Worm (Caenorhabditis elegans) whole organism, L2 larva: ENCODE data around the gene nlp-55.
A peak's percentile ranks its signal among the peaks of the same experiment; 100 is the strongest.

Source experiments
- C34F6.9 ChIP-seq: fragments of 150-350 bp; optimal IDR thresholded peaks from 2 replicates; lab custom pipeline; 2014; ENCODE audit warnings: missing biosample characterization, missing genetic modification characterization
- F13H6.1 ChIP-seq: sonication (generic microtip); optimal IDR thresholded peaks from 2 replicates; lab custom pipeline; 2016; ENCODE audit warnings: missing genetic modification characterization, missing compliant biosample characterization
- R02D3.7 ChIP-seq: fragments of 150-350 bp; optimal IDR thresholded peaks from 2 replicates; lab custom pipeline; 2014; ENCODE audit warnings: missing biosample characterization, missing genetic modification characterization
- Y55F3AM.14 ChIP-seq: fragments of 200-800 bp; sonication (Bioruptor generic); optimal IDR thresholded peaks from 2 replicates; lab custom pipeline; 2018; ENCODE audit warnings: mild to moderate bottlenecking, missing genetic modification characterization, missing compliant biosample characterization
- ZK546.5 ChIP-seq: sonication (generic microtip); optimal IDR thresholded peaks from 2 replicates; lab custom pipeline; 2017; ENCODE audit warnings: missing biosample characterization, missing genetic modification characterization
- alr-1 ChIP-seq: fragments of 150-350 bp; optimal IDR thresholded peaks from 2 replicates; lab custom pipeline; 2014; ENCODE audit warnings: missing biosample characterization, missing genetic modification characterization
- aly-2 ChIP-seq: fragments of 150-350 bp; optimal IDR thresholded peaks from 2 replicates; lab custom pipeline; 2014; ENCODE audit warnings: missing biosample characterization, missing genetic modification characterization
- ama-1 ChIP-seq: fragments of 150-350 bp; optimal IDR thresholded peaks from 2 replicates; lab custom pipeline; 2018; ENCODE audit warnings: inconsistent platforms
- ceh-16 ChIP-seq: fragments of 150-350 bp; optimal IDR thresholded peaks from 2 replicates; lab custom pipeline; 2014; ENCODE audit warnings: missing biosample characterization, missing genetic modification characterization
- ceh-82 ChIP-seq: fragments of 150-350 bp; optimal IDR thresholded peaks from 2 replicates; lab custom pipeline; 2014; ENCODE audit warnings: missing biosample characterization, missing genetic modification characterization
- crh-2 ChIP-seq: sonication (generic microtip); optimal IDR thresholded peaks from 2 replicates; lab custom pipeline; 2017; ENCODE audit warnings: missing biosample characterization, missing genetic modification characterization
- dmd-4 ChIP-seq: sonication (generic microtip); optimal IDR thresholded peaks from 2 replicates; lab custom pipeline; 2017; ENCODE audit warnings: missing biosample characterization, missing genetic modification characterization
- egl-27 ChIP-seq: sonication (generic microtip); optimal IDR thresholded peaks from 3 replicates; lab custom pipeline; 2017; ENCODE audit warnings: missing biosample characterization, missing genetic modification reagents, missing genetic modification characterization
- elt-3 ChIP-seq: sonication (generic microtip); optimal IDR thresholded peaks from 2 replicates; lab custom pipeline; 2017; ENCODE audit warnings: missing biosample characterization, missing genetic modification characterization
- fos-1 ChIP-seq: fragments of 150-350 bp; optimal IDR thresholded peaks from 2 replicates; lab custom pipeline; 2014; ENCODE audit warnings: missing biosample characterization, missing genetic modification characterization
- gmeb-1 ChIP-seq: fragments of 150-350 bp; optimal IDR thresholded peaks from 2 replicates; lab custom pipeline; 2014; ENCODE audit warnings: missing biosample characterization, missing genetic modification characterization
- lin-11 ChIP-seq: fragments of 150-350 bp; sonication (generic microtip); optimal IDR thresholded peaks from 2 replicates; lab custom pipeline; 2014; ENCODE audit warnings: missing biosample characterization, missing genetic modification characterization, inconsistent platforms, mixed read lengths
- lin-13 ChIP-seq: fragments of 150-350 bp; optimal IDR thresholded peaks from 2 replicates; lab custom pipeline; 2014; ENCODE audit warnings: missing biosample characterization, missing genetic modification reagents, missing genetic modification characterization
- lin-39 ChIP-seq: fragments of 150-350 bp; optimal IDR thresholded peaks from 2 replicates; lab custom pipeline; 2014; ENCODE audit warnings: missing biosample characterization, missing genetic modification reagents, missing genetic modification characterization
- mab-5 ChIP-seq: fragments of 150-350 bp; optimal IDR thresholded peaks from 2 replicates; lab custom pipeline; 2014; ENCODE audit warnings: missing biosample characterization, missing genetic modification characterization
- mbf-1 ChIP-seq: sonication (generic microtip); optimal IDR thresholded peaks from 2 replicates; lab custom pipeline; 2017; ENCODE audit warnings: missing biosample characterization, missing genetic modification characterization
- mdl-1 ChIP-seq, 2 experiments: fragments of 150-350 bp in 1 of 2; sonication (generic microtip) in 1 of 2; optimal IDR thresholded peaks; 2 replicates each; lab custom pipeline; 2017; ENCODE audit warnings: missing biosample characterization in 2 of 2, missing genetic modification characterization in 2 of 2
- nhr-10 ChIP-seq: sonication (generic microtip); optimal IDR thresholded peaks from 2 replicates; lab custom pipeline; 2017; ENCODE audit warnings: missing biosample characterization, missing genetic modification characterization
- nhr-11 ChIP-seq: fragments of 150-350 bp; optimal IDR thresholded peaks from 2 replicates; lab custom pipeline; 2014; ENCODE audit warnings: missing biosample characterization, missing genetic modification characterization
- nhr-12 ChIP-seq: fragments of 150-350 bp; optimal IDR thresholded peaks from 2 replicates; lab custom pipeline; 2014; ENCODE audit warnings: missing biosample characterization, missing genetic modification characterization
- nhr-129 ChIP-seq: fragments of 150-350 bp; optimal IDR thresholded peaks from 2 replicates; lab custom pipeline; 2014; ENCODE audit warnings: missing biosample characterization, missing genetic modification characterization
- nhr-23 ChIP-seq: fragments of 150-350 bp; optimal IDR thresholded peaks from 2 replicates; lab custom pipeline; 2014; ENCODE audit warnings: missing biosample characterization, missing genetic modification reagents, missing genetic modification characterization
- nhr-237 ChIP-seq: fragments of 150-350 bp; optimal IDR thresholded peaks from 2 replicates; lab custom pipeline; 2014; ENCODE audit warnings: missing biosample characterization, missing genetic modification characterization
- nhr-25 ChIP-seq: fragments of 150-350 bp; sonication (generic microtip); optimal IDR thresholded peaks from 3 replicates; lab custom pipeline; 2014; ENCODE audit warnings: missing biosample characterization, missing genetic modification characterization
- nhr-6 ChIP-seq: fragments of 150-350 bp; optimal IDR thresholded peaks from 2 replicates; lab custom pipeline; 2014; ENCODE audit warnings: missing biosample characterization, missing genetic modification characterization
- nhr-77 ChIP-seq: fragments of 150-350 bp; optimal IDR thresholded peaks from 2 replicates; lab custom pipeline; 2014; ENCODE audit warnings: missing biosample characterization, missing genetic modification characterization
- peb-1 ChIP-seq: fragments of 150-350 bp; optimal IDR thresholded peaks from 2 replicates; lab custom pipeline; 2014; ENCODE audit warnings: missing biosample characterization, missing genetic modification characterization
- sma-3 ChIP-seq: sonication (generic microtip); optimal IDR thresholded peaks from 2 replicates; lab custom pipeline; 2016; ENCODE audit warnings: missing genetic modification reagents, missing genetic modification characterization, missing compliant biosample characterization
- sma-9 ChIP-seq, 2 experiments: fragments of 150-350 bp in 1 of 2; sonication (generic microtip) in 1 of 2; optimal IDR thresholded peaks; 2 replicates each; lab custom pipeline; 2014 to 2016; ENCODE audit warnings: missing genetic modification characterization in 2 of 2, mild to moderate bottlenecking in 1 of 2, missing biosample characterization in 1 of 2, missing compliant biosample characterization in 1 of 2, missing genetic modification reagents in 1 of 2, moderate library complexity in 1 of 2
- snpc-4 ChIP-seq: fragments of 150-350 bp; optimal IDR thresholded peaks from 2 replicates; lab custom pipeline; 2014; ENCODE audit warnings: missing biosample characterization, missing genetic modification characterization
- unc-39 ChIP-seq: fragments of 150-350 bp; optimal IDR thresholded peaks from 2 replicates; lab custom pipeline; 2014; ENCODE audit warnings: missing biosample characterization, missing genetic modification characterization
- unc-55 ChIP-seq: fragments of 150-350 bp; sonication (generic microtip); optimal IDR thresholded peaks from 3 replicates; lab custom pipeline; 2014; ENCODE audit warnings: missing biosample characterization, missing genetic modification reagents, missing genetic modification characterization
- unc-62 ChIP-seq: fragments of 150-350 bp; optimal IDR thresholded peaks from 2 replicates; lab custom pipeline; 2014; ENCODE audit warnings: missing biosample characterization, missing genetic modification reagents, missing genetic modification characterization
- zag-1 ChIP-seq: fragments of 150-350 bp; optimal IDR thresholded peaks from 2 replicates; lab custom pipeline; 2014; ENCODE audit warnings: missing biosample characterization, missing genetic modification characterization
- ztf-1 ChIP-seq: fragments of 200-800 bp; sonication (Bioruptor generic); conservative IDR thresholded peaks from 2 replicates; pipeline ENCODE4 v1.3.6; 2022; ENCODE audit warnings: missing genetic modification characterization, missing compliant biosample characterization
- ztf-4 ChIP-seq: fragments of 150-350 bp; optimal IDR thresholded peaks from 2 replicates; lab custom pipeline; 2014; ENCODE audit warnings: missing biosample characterization, missing genetic modification characterization

The nlp-55 gene

ce11 chrII:8295296-8295695, at the start of gene nlp-55:
Gene nlp-55 (minus strand): TSS chrII:8295396.
- TF ChIP-seq aly-2 (no peak), nhr-11 (tag; lab: Kevin White, UChicago) (no peak), lin-11 (no peak), elt-3 (tag; lab: Kevin White, UChicago) (no peak), nhr-23 (tag; lab: Kevin White, UChicago) (no peak)

ce11 chrII:8344803-8345202, 49.6 kb upstream of the nlp-55 start:
- TF ChIP-seq R02D3.7 (tag; lab: Kevin White, UChicago) = no peak
- no peak for TF ChIP-seq nhr-77 (tag; lab: Kevin White, UChicago)
- no peak for TF ChIP-seq aly-2
- no peak for TF ChIP-seq F13H6.1 (tag; lab: Kevin White, UChicago)
- TF ChIP-seq ceh-16 = no peak
- no peak for TF ChIP-seq Y55F3AM.14 (GFP tag; lab: Kevin White, UChicago)
- TF ChIP-seq unc-55 (GFP tag; lab: Kevin White, UChicago) = no peak
- no peak for TF ChIP-seq alr-1 (tag; lab: Kevin White, UChicago)
- no peak for TF ChIP-seq sma-3 (GFP tag; lab: Kevin White, UChicago)

- TF ChIP-seq elt-3 (tag; lab: Kevin White, UChicago) (no peak), nhr-6 (no peak), zag-1 (tag; lab: Kevin White, UChicago) (no peak), mbf-1 (tag; lab: Kevin White, UChicago) (no peak), gmeb-1 (no peak), ztf-1 (GFP tag; lab: Robert Waterston, UW) (no peak)
- TF ChIP-seq, all 48 proteins: peak for 0
Measured at ce11 chrII:8339108-8339507, 43.9 kb upstream of the nlp-55 start.

- TF ChIP-seq Y55F3AM.14 (GFP tag; lab: Kevin White, UChicago) (no peak), crh-2 (tag; lab: Kevin White, UChicago) (no peak), ceh-82 (no peak), unc-62 (no peak)
Measured at ce11 chrII:8333643-8334042, 38.4 kb upstream of the nlp-55 start, which contains the start of gene C26D10.7. Gene C26D10.7 (plus strand): TSS chrII:8333943.

ce11 chrII:8329462-8329861, 34.3 kb upstream of the nlp-55 start, which contains the start of gene C26D10.4:
Gene C26D10.4 (plus strand): TSS chrII:8329762.
- TF ChIP-seq nhr-129 (tag; lab: Kevin White, UChicago) (peak; percentile 3), nhr-237 (no peak), crh-2 (tag; lab: Kevin White, UChicago) (peak; percentile 29)

- TF ChIP-seq lin-39 (tag; lab: Kevin White, UChicago) (peak; percentile 97), egl-27 (peak; percentile 36), nhr-23 (tag; lab: Kevin White, UChicago) (no peak), mab-5 (tag; lab: Kevin White, UChicago) (peak; percentile 86), nhr-6 (no peak), nhr-11 (tag; lab: Kevin White, UChicago) (no peak), ztf-4 (peak; percentile 72), mbf-1 (tag; lab: Kevin White, UChicago) (no peak), R02D3.7 (tag; lab: Kevin White, UChicago) (no peak), Y55F3AM.14 (GFP tag; lab: Kevin White, UChicago) (no peak), gmeb-1 (peak; percentile 89), lin-13 (GFP tag; lab: Kevin White, UChicago) (peak; percentile 79), unc-39 (no peak), peb-1 (tag; lab: Kevin White, UChicago) (no peak), C34F6.9 (peak; percentile 91), alr-1 (tag; lab: Kevin White, UChicago) (peak; percentile 74), ceh-16 (peak; percentile 78), nhr-12 (tag; lab: Kevin White, UChicago) (no peak), sma-9 (GFP tag; optimal IDR thresholded peaks at IDR 0.05; lab: Kevin White, UChicago) (peak; percentile 64), sma-9 (tag; optimal IDR thresholded peaks at IDR 0.05; lab: Kevin White, UChicago) (no peak), aly-2 (no peak), fos-1 (tag; lab: Kevin White, UChicago) (peak; percentile 44), snpc-4 (tag; lab: Kevin White, UChicago) (peak; percentile 40), ZK546.5 (tag; lab: Kevin White, UChicago) (no peak), mdl-1 (tag; optimal IDR thresholded peaks at IDR 0.05; lab: Kevin White, UChicago) (no peak), nhr-129 (tag; lab: Kevin White, UChicago) (peak; percentile 91), ceh-82 (no peak), sma-3 (GFP tag; lab: Kevin White, UChicago) (peak; percentile 68), F13H6.1 (tag; lab: Kevin White, UChicago) (peak; percentile 65), unc-62 (no peak), dmd-4 (tag; lab: Kevin White, UChicago) (no peak), nhr-25 (tag; lab: Kevin White, UChicago) (peak; percentile 61), ama-1 (lab: Kevin White, UChicago) (peak; percentile 68), nhr-10 (tag; lab: Kevin White, UChicago) (no peak), zag-1 (tag; lab: Kevin White, UChicago) (no peak)
Measured at ce11 chrII:8328820-8329339, 33.7 kb upstream of the nlp-55 start, which contains the start of gene hel-1. Gene hel-1 (minus strand): TSS chrII:8328870.
